Fruit fly (Drosophila melanogaster): ENCODE measurements around the gene CG43295.
A peak's percentile ranks its signal among the peaks of the same experiment; 100 is the strongest.

Gene CG43295

dm6 chr3L:16149418-16150160 is 43.9 kb downstream of the CG43295 start (continued):
- TF ChIP-seq CG32006 (GFP tag; optimal IDR thresholded peaks at IDR 0.05) (peak; percentile 52), Hr39 (GFP tag; optimal IDR thresholded peaks at IDR 0.05) (peak; percentile 23), salr (GFP tag; optimal IDR thresholded peaks at IDR 0.05) (peak in 1 of 2 experiments; percentile 16), fkh (GFP tag; optimal IDR thresholded peaks at IDR 0.05) (peak; percentile 46), topi (GFP tag; optimal IDR thresholded peaks at IDR 0.05) (no peak), acj6 (GFP tag; optimal IDR thresholded peaks at IDR 0.05) (peak; percentile 34), CG11902 (GFP tag; optimal IDR thresholded peaks at IDR 0.05) (peak; percentile 31), fd59A (GFP tag; optimal IDR thresholded peaks at IDR 0.05) (peak; percentile 30), Sox14 (GFP tag; optimal IDR thresholded peaks at IDR 0.05) (peak; percentile 23), CG11762 (GFP tag; optimal IDR thresholded peaks at IDR 0.05; ENCODE audit: insufficient read depth) (peak; percentile 37), esn (GFP tag; optimal IDR thresholded peaks at IDR 0.05) (peak; percentile 23), CG7368 (GFP tag; optimal IDR thresholded peaks at IDR 0.05) (no peak), Hr4 (GFP tag; optimal IDR thresholded peaks at IDR 0.05) (peak; percentile 45)

dm6 chr3L:16150161-16150538 is 44.5 kb downstream of the CG43295 start:
- TF ChIP-seq vri (GFP tag; optimal IDR thresholded peaks at IDR 0.05) (peak; percentile 57), Ets21C (GFP tag; optimal IDR thresholded peaks at IDR 0.05) (no peak), CG4318 (GFP tag; optimal IDR thresholded peaks at IDR 0.05) (no peak), fkh (GFP tag; optimal IDR thresholded peaks at IDR 0.05) (peak; percentile 59), CG10631 (GFP tag; optimal IDR thresholded peaks at IDR 0.05) (no peak), CG6792 (GFP tag; optimal IDR thresholded peaks at IDR 0.05) (no peak), pdm3 (GFP tag; optimal IDR thresholded peaks at IDR 0.05) (no peak), OdsH (GFP tag; optimal IDR thresholded peaks at IDR 0.05) (no peak), CG15336 (GFP tag; IDR thresholded peaks at IDR 0.05) (no peak), fd85E (GFP tag; optimal IDR thresholded peaks at IDR 0.05) (no peak), Eip75B (GFP tag; optimal IDR thresholded peaks at IDR 0.05) (no peak), Eip78C (GFP tag) (peak; percentile 15), dsx (GFP tag; optimal IDR thresholded peaks at IDR 0.05; ENCODE audit: poor library complexity, severe bottlenecking) (no peak), Eip93F (GFP tag; optimal IDR thresholded peaks at IDR 0.05) (no peak), Smox (GFP tag; optimal IDR thresholded peaks at IDR 0.05) (no peak), CG8632 (GFP tag; optimal IDR thresholded peaks at IDR 0.05) (no peak), CG11294 (GFP tag; IDR thresholded peaks at IDR 0.05) (0 out of 2 replicates have a peak, but pooled peaks have one; percentile 5), Sox102F (GFP tag; optimal IDR thresholded peaks at IDR 0.05) (no peak), fd59A (GFP tag; optimal IDR thresholded peaks at IDR 0.05) (no peak), spab (GFP tag; optimal IDR thresholded peaks at IDR 0.05) (no peak), CG6163 (GFP tag; IDR thresholded peaks at IDR 0.05) (0 out of 3 replicates have a peak, but pooled peaks have one; percentile 33)

dm6 chr3L:16150850-16151515 is 45.3 kb downstream of the CG43295 start:
- TF ChIP-seq CG6276 (GFP tag; optimal IDR thresholded peaks at IDR 0.05) = no peak
- peak; percentile 71 for TF ChIP-seq svp (GFP tag)
- no peak for TF ChIP-seq CG8632 (GFP tag; optimal IDR thresholded peaks at IDR 0.05)
- TF ChIP-seq Sox15 (GFP tag; optimal IDR thresholded peaks at IDR 0.05) = no peak
- no peak for TF ChIP-seq Lpt (GFP tag; optimal IDR thresholded peaks at IDR 0.05)
- no peak for TF ChIP-seq CG11762 (GFP tag; optimal IDR thresholded peaks at IDR 0.05; ENCODE audit: insufficient read depth)
- no peak for TF ChIP-seq CG10669 (GFP tag; optimal IDR thresholded peaks at IDR 0.05)
- TF ChIP-seq Smox (GFP tag; optimal IDR thresholded peaks at IDR 0.05) = no peak
- no peak for TF ChIP-seq net (GFP tag; optimal IDR thresholded peaks at IDR 0.05)
- TF ChIP-seq Sox14 (GFP tag; optimal IDR thresholded peaks at IDR 0.05) = peak; percentile 43
- no peak for TF ChIP-seq CG15336 (GFP tag; IDR thresholded peaks at IDR 0.05)
- no peak for TF ChIP-seq Hr4 (GFP tag; optimal IDR thresholded peaks at IDR 0.05)
- TF ChIP-seq CG4318 (GFP tag; optimal IDR thresholded peaks at IDR 0.05) = no peak
- no peak for TF ChIP-seq Blimp-1 (GFP tag; optimal IDR thresholded peaks at IDR 0.05)
- TF ChIP-seq topi (GFP tag; optimal IDR thresholded peaks at IDR 0.05) = peak; percentile 8
- TF ChIP-seq Eip78C (GFP tag) = peak; percentile 72
- no peak for TF ChIP-seq CG6854 (GFP tag; optimal IDR thresholded peaks at IDR 0.05)
- TF ChIP-seq CG6792 (GFP tag; optimal IDR thresholded peaks at IDR 0.05) = no peak
- TF ChIP-seq CG6163 (GFP tag; IDR thresholded peaks at IDR 0.05) = no peak
- peak; percentile 18 for TF ChIP-seq esn (GFP tag; optimal IDR thresholded peaks at IDR 0.05)
- no peak for TF ChIP-seq pdm3 (GFP tag; optimal IDR thresholded peaks at IDR 0.05)
- TF ChIP-seq CG11294 (GFP tag; IDR thresholded peaks at IDR 0.05) = no peak
- peak; percentile 21 for TF ChIP-seq Met (GFP tag; optimal IDR thresholded peaks at IDR 0.05)
- no peak for TF ChIP-seq salr (GFP tag; optimal IDR thresholded peaks at IDR 0.05)
- no peak for TF ChIP-seq spab (GFP tag; optimal IDR thresholded peaks at IDR 0.05)
- TF ChIP-seq CG9139 (GFP tag; optimal IDR thresholded peaks at IDR 0.05) = no peak
- TF ChIP-seq Ets96B (tag; optimal IDR thresholded peaks at IDR 0.05) = no peak
- TF ChIP-seq vri (GFP tag; optimal IDR thresholded peaks at IDR 0.05) = peak; percentile 6
- TF ChIP-seq dsx (GFP tag; optimal IDR thresholded peaks at IDR 0.05; ENCODE audit: poor library complexity, severe bottlenecking) = no peak

Measured in whole organism, prepupa.